Fruit fly (Drosophila melanogaster) whole organism, larva: Measurements from ENCODE around the gene Arr1.

Experiments
- noc ChIP-seq: fragments of 200-800 bp; sonication (Bioruptor generic); optimal IDR thresholded peaks from 3 replicates; lab custom pipeline; 2019; ENCODE audit warnings: missing biosample characterization, mild to moderate bottlenecking, missing genetic modification characterization, moderate library complexity

The Arr1 gene

DNA sequence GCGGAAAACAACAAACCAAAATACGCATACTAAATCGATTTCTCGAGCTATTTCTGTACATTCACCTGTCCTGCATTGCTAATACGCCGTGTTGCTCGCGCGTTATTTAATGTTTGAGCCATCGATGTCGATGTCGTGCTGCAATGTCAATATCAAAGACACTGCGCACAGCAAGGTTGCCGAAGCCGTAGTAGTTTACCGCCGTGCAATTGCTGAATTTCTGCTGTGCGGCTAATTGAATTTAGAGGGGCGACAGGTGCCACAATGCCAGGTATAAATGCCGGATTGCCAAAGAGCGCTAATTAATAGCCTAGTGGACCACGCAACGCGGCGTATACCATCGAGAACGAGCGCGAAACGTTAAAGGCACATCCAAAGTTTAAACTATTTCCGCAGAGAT lies at the start of gene Arr1:
Arr1 (plus strand) TSS at position 301 of the 400 bp plus-strand sequence.
- no peak for TF ChIP-seq noc (tag; lab: Kevin White, UChicago)

DNA sequence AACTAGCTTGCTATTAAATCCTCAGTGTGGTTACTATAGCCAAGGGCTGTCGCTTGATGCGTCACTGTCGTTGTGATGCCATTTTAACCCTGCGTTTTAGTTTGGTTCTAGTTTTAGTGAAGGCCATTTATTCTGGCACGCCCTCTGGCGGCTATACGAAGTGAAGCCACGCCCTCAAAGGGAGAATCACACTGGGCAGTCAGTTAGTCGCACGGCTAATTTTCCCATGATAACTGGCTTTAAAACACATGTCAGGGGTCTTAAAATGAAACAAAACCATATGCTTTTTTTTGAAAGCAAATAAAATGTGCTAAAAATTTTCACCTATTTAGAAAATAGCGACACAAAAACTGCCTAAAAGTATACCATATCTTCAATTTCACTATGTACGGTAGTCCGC lies 45.3 kb upstream of the Arr1 start:
- TF ChIP-seq noc (tag; lab: Kevin White, UChicago): no peak

DNA sequence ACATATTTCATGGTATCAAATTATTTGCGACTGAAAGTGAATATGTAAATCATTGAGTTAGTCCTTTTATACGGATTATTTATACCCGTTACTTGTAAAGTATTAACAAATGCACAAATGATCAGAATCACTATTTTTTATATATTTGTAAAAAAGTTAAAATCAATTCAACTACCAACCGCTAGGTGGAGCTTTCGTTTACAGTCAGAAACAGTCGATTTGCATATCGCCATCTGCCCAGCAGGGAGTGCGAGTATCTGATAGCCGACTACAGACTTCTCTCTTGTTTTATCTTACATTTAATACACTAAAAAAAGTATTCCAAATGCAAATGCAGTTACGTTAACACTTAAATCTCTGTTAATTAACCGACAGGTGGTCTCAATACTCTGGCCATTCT lies 10.8 kb upstream of the Arr1 start:
- TF ChIP-seq noc (tag; lab: Kevin White, UChicago): no peak

DNA sequence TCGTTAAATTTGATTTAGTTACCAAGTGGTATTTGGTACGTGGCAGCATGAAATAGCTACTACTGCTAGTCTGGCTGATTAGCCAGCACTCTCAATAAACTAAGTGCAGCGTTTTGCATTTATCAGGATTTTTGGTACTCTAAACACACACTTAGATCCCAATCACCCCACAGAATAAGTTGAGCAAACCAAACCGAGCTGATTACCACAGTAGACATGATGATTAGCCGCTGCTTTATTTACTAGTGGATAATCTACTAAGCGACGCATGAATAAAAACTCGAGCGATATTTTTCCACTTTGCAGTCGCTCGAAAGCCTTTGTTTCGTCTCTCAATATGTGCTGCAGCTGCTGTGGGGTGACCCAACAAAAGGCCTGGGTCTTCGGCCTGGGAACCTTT lies 3.3 kb downstream of the Arr1 start, which contains the start of gene ninaD:
ninaD (plus strand) TSS at position 301 of the 400 bp plus-strand sequence.
- no peak for TF ChIP-seq noc (tag; lab: Kevin White, UChicago)

DNA sequence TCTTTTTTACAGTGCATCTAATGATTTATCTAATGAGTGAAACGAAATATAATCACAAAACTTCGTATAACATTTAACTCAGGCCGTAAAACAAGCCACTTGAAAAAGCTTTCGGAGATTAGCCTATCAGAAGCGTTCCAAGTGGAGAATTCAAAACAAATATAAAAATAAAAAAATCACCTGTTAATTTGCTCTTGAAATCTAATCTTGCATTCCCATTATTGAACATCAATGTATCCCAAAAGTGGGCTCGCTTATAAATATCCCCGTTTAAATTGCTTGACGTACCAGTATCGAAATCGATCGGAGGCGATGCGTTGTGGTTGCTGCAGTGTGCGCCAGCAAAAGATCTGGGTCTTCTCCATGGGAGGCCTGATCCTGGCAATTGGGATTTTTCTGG lies 5.9 kb downstream of the Arr1 start, which contains the start of gene CG31741:
CG31741 (plus strand) TSS at position 301 of the 400 bp plus-strand sequence.
- no peak for TF ChIP-seq noc (tag; lab: Kevin White, UChicago)

DNA sequence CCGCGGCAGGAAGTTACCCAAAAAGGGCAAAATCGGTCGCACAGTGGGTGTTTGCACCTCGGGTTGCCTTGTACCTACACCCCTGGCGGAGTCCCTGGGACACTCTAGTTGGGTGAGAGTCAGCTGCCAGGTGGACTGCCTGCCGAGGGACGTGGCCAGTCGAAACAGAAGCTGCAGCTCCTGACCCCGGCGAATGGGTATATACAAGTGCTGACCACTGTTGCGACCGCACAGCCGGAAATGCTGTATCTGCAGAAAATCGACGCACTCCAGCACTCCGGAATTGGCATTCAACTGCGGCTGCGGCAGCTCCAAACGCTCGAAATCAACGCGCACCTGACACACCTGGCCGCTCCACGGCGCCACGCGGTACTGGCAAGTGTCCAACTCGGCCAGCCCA lies 13.6 kb downstream of the Arr1 start:
- TF ChIP-seq noc (tag; lab: Kevin White, UChicago): no peak

DNA sequence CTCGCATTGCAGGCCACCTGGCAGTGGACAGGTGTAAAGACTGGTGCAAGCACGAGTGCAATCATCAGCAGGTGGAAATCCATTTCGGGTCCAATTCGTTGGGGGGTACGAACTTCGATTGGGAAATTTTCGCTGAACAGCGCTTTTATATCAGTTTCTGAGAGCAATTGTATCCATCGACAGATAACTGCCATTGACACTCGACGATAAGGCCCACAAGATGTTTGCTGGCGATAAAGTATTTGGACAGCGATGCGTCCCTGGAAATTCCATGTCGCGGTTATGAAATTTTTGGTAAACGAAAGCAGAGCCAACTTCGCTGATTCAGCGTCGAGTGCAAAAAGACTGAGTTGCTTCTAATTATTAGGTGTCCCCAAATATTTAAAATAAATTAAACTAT lies 14.1 kb downstream of the Arr1 start, which contains the start of gene CG15153:
CG15153 (minus strand) TSS at position 101 of the 400 bp plus-strand sequence.
- no peak for TF ChIP-seq noc (tag; lab: Kevin White, UChicago)

DNA sequence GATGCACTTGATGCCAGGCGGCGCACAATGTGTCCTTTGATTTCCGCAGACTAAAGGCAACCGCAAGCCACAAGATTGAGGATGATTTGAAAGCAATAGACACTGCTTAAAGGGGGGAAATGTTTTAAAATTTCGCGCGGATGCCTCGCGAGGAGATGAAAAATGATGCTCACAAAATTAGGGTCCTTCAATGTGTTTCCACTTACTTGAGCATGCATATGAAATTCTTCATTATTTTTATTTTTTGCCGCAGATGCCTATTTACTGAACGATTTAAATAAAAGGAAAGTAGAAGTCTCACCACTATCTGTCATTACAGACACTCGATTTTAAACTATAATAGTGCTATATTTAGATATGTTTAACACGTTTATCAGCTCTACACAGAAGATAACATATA lies 18.2 kb downstream of the Arr1 start, which contains the start of gene Slc25A46b:
Slc25A46b (plus strand) TSS at position 301 of the 400 bp plus-strand sequence.
- TF ChIP-seq noc (tag; lab: Kevin White, UChicago): no peak

DNA sequence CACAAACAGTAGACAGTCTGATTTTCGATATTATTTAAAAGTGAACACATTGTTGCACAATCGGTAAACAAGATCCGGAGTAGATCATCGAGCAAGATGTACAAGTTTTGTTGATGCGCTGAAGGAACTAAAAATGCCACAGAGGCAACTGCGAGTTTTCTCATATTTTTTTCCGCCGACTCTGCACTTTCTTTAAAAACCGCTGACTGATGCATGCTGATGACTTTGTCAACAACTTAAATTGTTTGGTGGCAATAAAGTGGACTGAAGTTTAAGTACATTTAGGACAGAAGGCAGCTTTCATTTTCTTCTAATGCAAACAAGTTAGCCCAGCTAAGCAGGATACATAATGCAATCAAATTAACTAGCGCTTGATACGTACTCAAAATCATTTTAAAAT lies 34.4 kb downstream of the Arr1 start:
- no peak for TF ChIP-seq noc (tag; lab: Kevin White, UChicago)

DNA sequence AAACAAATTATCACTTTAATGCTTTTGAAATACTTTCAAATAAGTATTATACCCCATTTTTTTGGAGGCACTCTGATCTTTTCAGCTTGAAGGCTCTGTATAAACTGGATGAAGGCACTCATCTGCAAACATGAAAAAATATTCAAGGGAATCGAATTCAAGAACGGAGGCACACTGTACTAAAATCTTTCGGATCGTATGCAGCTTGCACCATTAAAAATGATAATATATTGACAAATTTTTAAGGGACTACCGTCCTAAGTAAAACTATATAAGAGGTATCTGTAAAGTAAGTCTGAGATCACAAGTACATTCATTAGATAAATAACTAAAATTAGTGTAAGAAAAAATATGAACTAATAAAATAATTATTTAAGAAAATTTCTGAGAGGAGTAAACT lies 35.0 kb downstream of the Arr1 start, which contains the start of gene CG44476:
CG44476 (minus strand) TSS at position 101 of the 400 bp plus-strand sequence.
- TF ChIP-seq noc (tag; lab: Kevin White, UChicago): no peak

DNA sequence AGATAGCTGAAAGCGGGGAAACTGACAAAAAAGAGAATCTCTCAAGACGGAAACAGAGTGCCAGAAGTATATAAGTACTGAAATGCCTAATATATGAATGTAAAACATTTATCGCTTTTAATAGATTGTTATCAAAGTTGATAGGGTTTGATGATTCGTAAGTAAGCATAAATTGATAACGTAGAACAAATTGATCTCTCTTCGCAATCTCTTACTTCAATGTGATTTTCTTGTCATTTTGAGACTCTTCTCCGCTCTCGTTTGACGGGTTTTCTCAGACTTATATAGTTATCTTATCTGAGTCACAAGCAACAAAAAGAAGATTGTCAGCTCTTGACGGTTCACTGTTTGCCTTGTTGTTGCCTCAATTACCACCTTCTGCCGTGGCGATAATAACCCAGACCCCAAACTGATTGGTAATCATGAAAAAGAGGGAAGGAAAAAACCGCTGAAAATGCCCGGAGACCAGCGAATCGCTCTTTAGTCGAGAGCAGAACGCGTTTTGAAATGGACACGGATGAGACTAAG lies 36.2 kb downstream of the Arr1 start, which contains the start of gene CG15152:
CG15152 (plus strand) TSS at position 372 of the 528 bp plus-strand sequence.
- peak; percentile 6 for TF ChIP-seq noc (tag; lab: Kevin White, UChicago)

DNA sequence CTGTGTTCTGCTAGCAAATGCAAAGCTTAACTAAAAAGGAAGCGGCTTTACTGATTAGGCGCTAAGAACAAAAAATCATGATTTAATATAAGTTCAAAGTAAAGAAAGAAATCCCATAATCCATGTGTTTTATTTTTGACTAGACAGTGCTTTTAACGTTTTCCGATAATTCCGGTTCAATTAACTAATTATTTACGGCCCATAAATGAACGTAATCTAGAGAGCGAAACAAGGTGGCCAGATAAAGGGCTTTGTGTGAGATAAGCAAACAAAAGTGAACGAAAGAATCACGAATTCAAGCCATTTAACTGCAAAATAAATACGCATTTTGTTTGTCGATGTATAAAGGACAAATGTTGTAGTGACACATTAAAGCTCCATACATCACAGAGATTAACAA lies 37.0 kb downstream of the Arr1 start:
- TF ChIP-seq noc (tag; lab: Kevin White, UChicago): no peak

DNA sequence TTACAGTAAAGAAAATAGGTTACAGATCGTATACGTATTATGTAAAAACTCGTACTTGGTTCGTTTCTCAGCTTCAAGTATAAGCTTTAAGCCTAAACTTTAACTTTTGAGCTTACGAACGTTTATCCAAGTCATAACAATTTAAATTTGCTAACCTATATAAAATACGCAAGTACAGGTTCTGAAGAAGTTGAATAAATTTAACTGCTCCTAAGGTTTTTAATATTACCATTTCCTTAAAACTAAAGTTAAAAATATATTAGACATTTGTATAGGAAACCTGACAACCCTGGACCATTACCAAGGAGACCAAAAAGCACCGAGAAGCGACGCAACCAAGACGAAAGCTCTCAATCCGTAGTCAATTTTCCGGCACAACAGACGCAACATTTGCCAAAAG lies 41.6 kb downstream of the Arr1 start, which contains the start of gene CG5758:
CG5758 (plus strand) TSS at position 353 of the 400 bp plus-strand sequence.
- peak; percentile 18 for TF ChIP-seq noc (tag; lab: Kevin White, UChicago)

DNA sequence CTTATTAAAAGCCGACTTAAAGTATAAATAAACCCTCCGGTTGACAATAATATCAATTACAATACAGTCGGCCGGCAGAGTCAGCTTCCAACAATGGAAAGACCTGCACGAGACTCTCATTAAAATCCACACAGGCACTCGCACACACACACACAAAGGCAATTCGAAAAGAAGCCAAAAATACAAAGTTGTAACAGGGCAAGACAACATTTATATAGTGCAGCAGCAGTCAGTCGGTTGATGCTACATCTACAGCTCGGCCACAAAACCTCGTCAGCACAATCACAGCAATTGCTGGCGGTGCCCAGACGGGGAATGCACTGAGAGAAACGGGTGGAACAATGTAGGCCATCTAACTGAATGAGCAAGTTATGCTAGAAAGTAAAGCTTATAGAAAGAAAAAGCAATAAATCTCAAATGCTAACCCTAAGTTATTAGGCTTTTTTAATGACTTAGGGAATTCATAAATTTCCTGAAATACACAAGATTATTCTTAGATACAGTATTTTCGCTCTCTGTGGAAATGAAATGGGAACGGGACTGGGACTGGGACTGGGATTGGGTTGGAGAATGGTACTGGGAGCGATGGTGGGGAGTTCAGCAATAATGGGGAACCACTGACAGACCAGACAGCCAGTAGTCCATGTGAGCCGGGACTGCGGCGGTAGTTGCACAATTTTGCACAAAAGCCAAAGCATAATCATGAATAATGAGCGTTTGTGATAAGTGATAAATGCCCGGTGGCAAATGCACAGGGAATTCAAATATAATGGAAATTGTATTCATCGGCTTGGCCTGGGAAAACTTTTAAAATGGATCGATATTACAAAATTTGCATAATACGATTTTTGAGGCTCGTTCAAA lies 43.5 kb downstream of the Arr1 start:
- no peak for TF ChIP-seq noc (tag; lab: Kevin White, UChicago)

DNA sequence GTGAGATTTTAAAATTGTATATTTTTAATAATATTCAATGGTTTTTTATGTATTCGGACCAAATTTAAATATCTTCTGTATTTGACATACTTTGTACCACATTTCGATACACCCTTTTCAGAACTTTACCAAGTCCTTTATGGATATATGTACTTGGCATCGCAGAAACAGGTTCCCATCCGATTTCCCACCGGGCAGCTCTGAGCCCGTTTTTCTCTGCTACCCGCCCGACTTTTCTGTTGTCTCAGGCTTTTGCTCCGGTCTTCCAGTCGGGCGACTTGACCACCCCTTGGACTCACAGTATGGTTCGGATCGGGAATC lies 44.1 kb downstream of the Arr1 start:
- no peak for TF ChIP-seq noc (tag; lab: Kevin White, UChicago)

DNA sequence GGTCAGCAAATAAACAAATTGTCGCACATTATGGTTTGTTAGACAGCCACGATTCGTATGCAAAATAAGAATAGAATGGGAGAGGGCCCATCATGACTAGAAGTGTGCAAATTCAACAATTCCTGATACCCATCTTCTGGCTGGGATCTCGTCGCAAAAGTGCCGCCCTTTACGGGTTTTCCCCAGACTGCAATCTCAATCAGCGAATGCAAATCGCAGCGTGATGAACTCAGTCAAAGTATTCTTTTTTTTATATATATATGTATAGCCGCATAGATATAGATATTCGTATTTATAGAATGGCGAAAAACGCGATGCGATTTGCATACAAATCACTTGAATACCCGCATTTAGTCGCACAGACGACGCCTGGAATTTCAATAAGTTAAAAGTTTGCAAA lies 44.9 kb downstream of the Arr1 start:
- no peak for TF ChIP-seq noc (tag; lab: Kevin White, UChicago)
